Worm (Caenorhabditis elegans) whole organism, late embryonic: Measurements from ENCODE around the gene D2096.5.

Source experiments
- F13H6.1 ChIP-seq: sonication (generic microtip); optimal IDR thresholded peaks from 2 replicates; lab custom pipeline; 2016; ENCODE audit warnings: missing genetic modification characterization, missing compliant biosample characterization
- ceh-22 ChIP-seq: sonication (generic microtip); optimal IDR thresholded peaks from 2 replicates; lab custom pipeline; 2017; ENCODE audit warnings: missing biosample characterization, missing genetic modification characterization
- ceh-6 ChIP-seq: fragments of 200-800 bp; sonication (Bioruptor generic); optimal IDR thresholded peaks from 2 replicates; lab custom pipeline; 2018; ENCODE audit warnings: mild to moderate bottlenecking, missing genetic modification characterization, missing compliant biosample characterization
- elt-2 ChIP-seq: sonication (generic microtip); optimal IDR thresholded peaks from 2 replicates; lab custom pipeline; 2016; ENCODE audit warnings: missing genetic modification reagents, missing genetic modification characterization, missing compliant biosample characterization
- pag-3 ChIP-seq: sonication (generic microtip); optimal IDR thresholded peaks from 2 replicates; lab custom pipeline; 2016; ENCODE audit warnings: missing compliant biosample characterization, missing genetic modification characterization, borderline replicate concordance
- tbx-2 ChIP-seq: sonication (generic microtip); optimal IDR thresholded peaks from 2 replicates; lab custom pipeline; 2016; ENCODE audit warnings: missing genetic modification characterization, missing compliant biosample characterization

DNA sequence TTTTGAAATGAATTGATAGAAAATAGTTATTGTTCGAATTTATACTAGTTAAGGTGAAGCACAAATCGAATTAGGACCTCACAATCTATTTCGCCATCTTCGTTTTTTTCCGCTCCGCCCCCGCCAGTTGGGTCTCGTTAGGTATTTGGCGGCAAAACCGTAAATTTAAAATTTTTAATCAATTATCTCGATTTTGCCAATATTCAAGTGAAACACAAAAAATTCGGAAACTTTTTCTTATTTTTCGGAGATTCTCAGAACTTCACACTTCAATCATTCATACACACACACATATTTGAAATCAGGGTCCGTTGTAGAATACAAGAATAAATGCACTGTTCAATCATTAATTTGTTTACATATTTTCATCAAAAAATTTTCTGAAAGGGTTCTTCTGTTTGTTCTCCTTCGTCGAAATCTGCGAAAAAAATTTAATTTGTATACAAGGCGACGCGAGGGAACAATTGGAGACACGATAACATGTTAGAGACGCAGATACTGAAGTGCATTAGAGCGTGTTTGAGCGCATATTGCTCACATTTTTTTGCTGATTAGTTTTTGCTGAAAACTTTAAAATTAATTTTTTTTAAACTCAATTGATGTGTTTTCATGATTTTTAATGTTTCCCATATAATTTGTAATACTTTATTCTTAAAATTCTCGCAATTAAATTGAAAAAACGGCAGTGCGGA is at the start of gene D2096.5:
- TF ChIP-seq ceh-6 (GFP tag; lab: Kevin White, UChicago), result no peak
- no peak for TF ChIP-seq elt-2
- no peak for TF ChIP-seq ceh-22 (tag; lab: Kevin White, UChicago)
- TF ChIP-seq pag-3, result no peak
- TF ChIP-seq F13H6.1, result no peak
- no peak for TF ChIP-seq tbx-2 (tag; lab: Kevin White, UChicago)
